Fruit fly (Drosophila melanogaster) whole organism, embryonic: ENCODE data around the gene CG4570.
A peak's percentile ranks its signal among the peaks of the same experiment; 100 is the strongest.

Experiments used
- Abd-B ChIP-seq: fragments of 200-800 bp; sonication (Bioruptor generic); optimal IDR thresholded peaks from 2 replicates; lab custom pipeline; 2018; ENCODE audit warnings: missing biosample characterization, mild to moderate bottlenecking, missing genetic modification characterization, moderate library complexity
- CG10209 ChIP-seq: fragments of 200-800 bp; sonication (Bioruptor generic); optimal IDR thresholded peaks from 3 replicates; lab custom pipeline; 2017; ENCODE audit warnings: missing biosample characterization, mild to moderate bottlenecking, missing genetic modification characterization, missing genetic modification reagents
- CG10565 ChIP-seq: fragments of 200-800 bp; sonication (Bioruptor generic); optimal IDR thresholded peaks from 3 replicates; lab custom pipeline; 2016; ENCODE audit warnings: missing biosample characterization, mild to moderate bottlenecking, missing genetic modification characterization
- CG11085 ChIP-seq: fragments of 200-800 bp; sonication (Bioruptor generic); IDR thresholded peaks from 2 replicates; pipeline ENCODE4 v1.3.6; 2022; ENCODE audit warnings: missing biosample characterization, missing genetic modification characterization
- CG11398 ChIP-seq: fragments of 200-800 bp; sonication (Bioruptor generic); optimal IDR thresholded peaks from 2 replicates; lab custom pipeline; 2016; ENCODE audit warnings: missing biosample characterization, missing genetic modification characterization
- CG11456 ChIP-seq: fragments of 200-800 bp; sonication (Bioruptor generic); IDR thresholded peaks from 3 replicates; pipeline ENCODE4 v1.3.6; 2022; ENCODE audit warnings: missing biosample characterization, missing genetic modification characterization
- CG11696 ChIP-seq: fragments of 200-800 bp; sonication (Bioruptor generic); IDR thresholded peaks from 2 replicates; pipeline ENCODE4 v1.3.6; 2022; ENCODE audit warnings: missing biosample characterization, missing genetic modification characterization
- CG12236 ChIP-seq: fragments of 200-800 bp; sonication (Bioruptor generic); optimal IDR thresholded peaks from 2 replicates; lab custom pipeline; 2016; ENCODE audit warnings: missing biosample characterization, missing genetic modification characterization
- CG13123 ChIP-seq: fragments of 200-800 bp; sonication (Bioruptor generic); optimal IDR thresholded peaks from 2 replicates; lab custom pipeline; 2016; ENCODE audit warnings: missing biosample characterization, missing genetic modification characterization
- CG14050 ChIP-seq: fragments of 200-800 bp; sonication (Bioruptor generic); IDR thresholded peaks from 3 replicates; pipeline ENCODE4 v1.3.6; 2022; ENCODE audit warnings: missing biosample characterization, missing genetic modification characterization
- CG15601 ChIP-seq: fragments of 200-800 bp; sonication (Bioruptor generic); optimal IDR thresholded peaks from 3 replicates; lab custom pipeline; 2019; ENCODE audit warnings: missing biosample characterization, mild to moderate bottlenecking, missing genetic modification characterization, moderate library complexity
- CG1792 ChIP-seq: fragments of 200-800 bp; sonication (Bioruptor generic); optimal IDR thresholded peaks from 2 replicates; lab custom pipeline; 2016; ENCODE audit warnings: missing biosample characterization, missing genetic modification characterization
- CG18011 ChIP-seq: fragments of 200-800 bp; sonication (Bioruptor generic); optimal IDR thresholded peaks from 2 replicates; lab custom pipeline; 2017; ENCODE audit warnings: missing biosample characterization, missing genetic modification characterization, mild to moderate bottlenecking, moderate library complexity, missing genotype
- CG1832 ChIP-seq: fragments of 200-800 bp; sonication (Bioruptor generic); optimal IDR thresholded peaks from 2 replicates; lab custom pipeline; 2017; ENCODE audit warnings: missing biosample characterization, mild to moderate bottlenecking, missing genetic modification characterization, inconsistent platforms
- CG18764 ChIP-seq: fragments of 200-800 bp; sonication (Bioruptor generic); optimal IDR thresholded peaks from 3 replicates; lab custom pipeline; 2016; ENCODE audit warnings: missing biosample characterization, missing genetic modification characterization
- CG2712 ChIP-seq: fragments of 200-800 bp; optimal IDR thresholded peaks from 3 replicates; lab custom pipeline; 2019; ENCODE audit warnings: missing biosample characterization, mild to moderate bottlenecking, missing genetic modification characterization, moderate library complexity
- CG3281 ChIP-seq: fragments of 200-800 bp; sonication (Bioruptor generic); optimal IDR thresholded peaks from 3 replicates; lab custom pipeline; 2017; ENCODE audit warnings: missing biosample characterization, mild to moderate bottlenecking, missing genetic modification characterization
- CG34422 ChIP-seq: fragments of 200-800 bp; sonication (Bioruptor generic); IDR thresholded peaks from 3 replicates; pipeline ENCODE4 v1.3.6; 2022; ENCODE audit warnings: missing biosample characterization, missing genetic modification characterization
- CG4360 ChIP-seq: fragments of 200-800 bp; sonication (Bioruptor generic); IDR thresholded peaks from 2 replicates; pipeline ENCODE4 v1.3.6; 2022; ENCODE audit warnings: missing biosample characterization, missing genetic modification characterization
- CG4730 ChIP-seq: fragments of 200-800 bp; sonication (Bioruptor generic); IDR thresholded peaks from 2 replicates; pipeline ENCODE4 v1.3.6; 2022; ENCODE audit warnings: missing biosample characterization, missing genetic modification characterization
- CG5180 ChIP-seq: fragments of 200-800 bp; sonication (Bioruptor generic); optimal IDR thresholded peaks from 3 replicates; lab custom pipeline; 2017; ENCODE audit warnings: missing biosample characterization, missing genetic modification characterization, mild to moderate bottlenecking, moderate library complexity, missing genetic modification reagents
- CG7372 ChIP-seq: fragments of 200-800 bp; sonication (Bioruptor generic); IDR thresholded peaks from 2 replicates; pipeline ENCODE4 v1.3.6; 2022; ENCODE audit warnings: missing biosample characterization, missing genetic modification characterization
- CG8359 ChIP-seq: fragments of 200-800 bp; sonication (Bioruptor generic); optimal IDR thresholded peaks from 2 replicates; lab custom pipeline; 2017; ENCODE audit warnings: missing biosample characterization, mild to moderate bottlenecking, missing genetic modification characterization, borderline replicate concordance
- Dll ChIP-seq: fragments of 200-800 bp; sonication (Bioruptor generic); IDR thresholded peaks from 4 replicates; pipeline ENCODE4 v1.3.6; 2022; ENCODE audit warnings: missing biosample characterization, missing genetic modification characterization; ENCODE audit not compliant: partially characterized antibody
- Doc3 ChIP-seq: fragments of 200-800 bp; sonication (Bioruptor generic); IDR thresholded peaks from 3 replicates; pipeline ENCODE4 v1.3.6; 2022; ENCODE audit warnings: missing biosample characterization, missing genetic modification characterization; ENCODE audit not compliant: partially characterized antibody
- Ets97D ChIP-seq: fragments of 200-800 bp; sonication (Bioruptor generic); optimal IDR thresholded peaks from 3 replicates; lab custom pipeline; 2016; ENCODE audit warnings: missing biosample characterization, missing genetic modification characterization
- Fer2 ChIP-seq: fragments of 200-800 bp; sonication (Bioruptor generic); optimal IDR thresholded peaks from 2 replicates; lab custom pipeline; 2018; ENCODE audit warnings: missing biosample characterization, mild to moderate bottlenecking, missing genetic modification characterization, moderate library complexity
- HLH4C ChIP-seq: fragments of 200-800 bp; sonication (Bioruptor generic); IDR thresholded peaks from 3 replicates; pipeline ENCODE4 v1.3.6; 2022; ENCODE audit warnings: missing biosample characterization, missing genetic modification characterization; ENCODE audit not compliant: partially characterized antibody
- HmgD ChIP-seq: fragments of 200-800 bp; sonication (Bioruptor generic); optimal IDR thresholded peaks from 3 replicates; lab custom pipeline; 2016; ENCODE audit warnings: missing biosample characterization, missing genetic modification characterization
- Hr3 ChIP-seq: fragments of 200-800 bp; sonication (Bioruptor generic); optimal IDR thresholded peaks from 3 replicates; lab custom pipeline; 2016; ENCODE audit warnings: missing biosample characterization, missing genetic modification characterization
- MBD-R2 ChIP-seq: fragments of 200-800 bp; sonication (Bioruptor generic); IDR thresholded peaks from 2 replicates; pipeline ENCODE4 v1.3.6; 2022; ENCODE audit warnings: missing biosample characterization, missing genetic modification characterization
- NC2β ChIP-seq: fragments of 200-800 bp; sonication (Bioruptor generic); optimal IDR thresholded peaks from 2 replicates; lab custom pipeline; 2016; ENCODE audit warnings: missing biosample characterization, missing genetic modification characterization
- Side ChIP-seq: fragments of 200-800 bp; sonication (Bioruptor generic); optimal IDR thresholded peaks from 2 replicates; lab custom pipeline; 2016; ENCODE audit warnings: missing biosample characterization, missing genetic modification characterization
- amos ChIP-seq: fragments of 200-800 bp; sonication (Bioruptor generic); IDR thresholded peaks from 2 replicates; pipeline ENCODE4 v1.3.6; 2022; ENCODE audit warnings: missing biosample characterization, missing genetic modification characterization; ENCODE audit not compliant: partially characterized antibody
- bab2 ChIP-seq: fragments of 200-800 bp; sonication (Bioruptor generic); optimal IDR thresholded peaks from 2 replicates; lab custom pipeline; 2016; ENCODE audit warnings: missing biosample characterization, missing genetic modification characterization
- bbx ChIP-seq: fragments of 200-800 bp; sonication (Bioruptor generic); IDR thresholded peaks from 2 replicates; pipeline ENCODE4 v1.3.6; 2022; ENCODE audit warnings: missing biosample characterization, missing genetic modification characterization; ENCODE audit not compliant: partially characterized antibody
- caup ChIP-seq: fragments of 200-800 bp; sonication (Bioruptor generic); optimal IDR thresholded peaks from 3 replicates; lab custom pipeline; 2017; ENCODE audit warnings: missing biosample characterization, mild to moderate bottlenecking, missing genetic modification characterization, moderate library complexity; ENCODE audit not compliant: severe bottlenecking
- ci ChIP-seq: fragments of 200-800 bp; sonication (Bioruptor generic); IDR thresholded peaks from 3 replicates; pipeline ENCODE4 v1.3.6; 2022; ENCODE audit warnings: missing biosample characterization, missing genetic modification characterization
- danr ChIP-seq: fragments of 200-800 bp; sonication (Bioruptor generic); IDR thresholded peaks from 2 replicates; pipeline ENCODE4 v1.3.6; 2022; ENCODE audit warnings: missing biosample characterization, missing genetic modification characterization
- ftz-f1 ChIP-seq: fragments of 200-800 bp; sonication (Bioruptor generic); optimal IDR thresholded peaks from 2 replicates; lab custom pipeline; 2016; ENCODE audit warnings: missing biosample characterization, missing genetic modification characterization
- gro ChIP-seq: fragments of 200-800 bp; sonication (Bioruptor generic); optimal IDR thresholded peaks from 2 replicates; lab custom pipeline; 2016; ENCODE audit warnings: missing biosample characterization, missing genetic modification characterization
- gsb-n ChIP-seq: fragments of 200-800 bp; sonication (Bioruptor generic); optimal IDR thresholded peaks from 3 replicates; lab custom pipeline; 2018; ENCODE audit warnings: missing biosample characterization, mild to moderate bottlenecking, missing genetic modification characterization
- hkb ChIP-seq, 2 experiments: fragments of 200-800 bp in 1 of 2; fragments of >200 bp in 1 of 2; sonication (Bioruptor generic) in 1 of 2; IDR thresholded peaks in 1 of 2; optimal IDR thresholded peaks in 1 of 2; 2 replicates each; pipeline versions ENCODE4 v1.3.6 to Lab custom; 2017 to 2022; ENCODE audit warnings: missing biosample characterization in 1 of 2, missing genetic modification characterization in 1 of 2
- knrl ChIP-seq: fragments of 200-800 bp; sonication (Bioruptor generic); IDR thresholded peaks from 3 replicates; pipeline ENCODE4 v1.3.6; 2022; ENCODE audit warnings: missing biosample characterization, missing genetic modification characterization; ENCODE audit not compliant: partially characterized antibody
- lab ChIP-seq: fragments of 200-800 bp; sonication (Bioruptor generic); optimal IDR thresholded peaks from 3 replicates; lab custom pipeline; 2017; ENCODE audit warnings: missing biosample characterization, missing genetic modification characterization, mild to moderate bottlenecking, moderate library complexity, missing genetic modification reagents
- peb ChIP-seq: fragments of 200-800 bp; sonication (Bioruptor generic); IDR thresholded peaks from 2 replicates; pipeline ENCODE4 v1.3.6; 2022; ENCODE audit warnings: missing biosample characterization, missing genetic modification characterization
- sug ChIP-seq: fragments of 200-800 bp; optimal IDR thresholded peaks from 2 replicates; lab custom pipeline; 2019; ENCODE audit warnings: missing biosample characterization, mild to moderate bottlenecking, missing genetic modification characterization, moderate library complexity
- twi ChIP-seq: fragments of 200-800 bp; optimal IDR thresholded peaks from 2 replicates; lab custom pipeline; 2019; ENCODE audit warnings: missing biosample characterization, mild to moderate bottlenecking, missing genetic modification characterization, moderate library complexity
- usp ChIP-seq: fragments of >200 bp; optimal IDR thresholded peaks from 2 replicates; lab custom pipeline; 2017; ENCODE audit warnings: missing biosample characterization, missing genetic modification characterization
- wor ChIP-seq: fragments of 200-800 bp; sonication (Bioruptor generic); IDR thresholded peaks from 2 replicates; pipeline ENCODE4 v1.3.6; 2022; ENCODE audit warnings: missing biosample characterization, missing genetic modification characterization

The CG4570 gene

dm6 chr3R:10893327-10893726 is 36.7 kb downstream of the CG4570 start, which contains the start of gene CG6621 (continued):
- TF ChIP-seq CG2712 (peak; percentile 49), CG4360 (GFP tag; lab: Robert Waterston, UW) (no peak), CG1832 (no peak), CG14050 (GFP tag; lab: Robert Waterston, UW) (no peak), bbx (GFP tag; lab: Robert Waterston, UW) (peak; percentile 26; the same call in 1 of the 2 replicates), CG10209 (GFP tag; lab: Kevin White, UChicago) (no peak), MBD-R2 (peak; percentile 95), sug (no peak), gsb-n (tag; lab: Kevin White, UChicago) (no peak), CG10565 (no peak), HmgD (GFP tag; lab: Kevin White, UChicago) (peak; percentile 4), ftz-f1 (GFP tag; lab: Kevin White, UChicago) (no peak), CG13123 (GFP tag; lab: Kevin White, UChicago) (no peak), CG11696 (GFP tag; lab: Robert Waterston, UW) (no peak), CG18764 (GFP tag; lab: Kevin White, UChicago) (no peak), CG4730 (GFP tag; lab: Robert Waterston, UW) (no peak), usp (GFP tag; lab: Kevin White, UChicago) (no peak), bab2 (GFP tag; lab: Kevin White, UChicago) (no peak), CG11456 (0 out of 3 replicates have a peak, but pooled peaks have one; percentile 23), CG11398 (GFP tag; lab: Kevin White, UChicago) (no peak), CG8359 (no peak), Hr3 (no peak), twi (tag; lab: Kevin White, UChicago) (no peak), Fer2 (tag; lab: Kevin White, UChicago) (no peak), CG7372 (GFP tag; lab: Robert Waterston, UW) (no peak), CG18011 (GFP tag; lab: Kevin White, UChicago) (no peak), caup (GFP tag; lab: Kevin White, UChicago) (no peak), danr (GFP tag; lab: Robert Waterston, UW) (no peak), ci (GFP tag; lab: Robert Waterston, UW) (no peak), CG5180 (GFP tag; lab: Kevin White, UChicago) (no peak), HLH4C (GFP tag; lab: Robert Waterston, UW) (0 out of 3 replicates have a peak, but pooled peaks have one; percentile 36), amos (peak; percentile 73; the same call in 1 of the 2 replicates), Doc3 (no peak), CG12236 (no peak), CG1792 (no peak), gro (GFP tag; lab: Kevin White, UChicago) (peak; percentile 44), knrl (GFP tag; lab: Robert Waterston, UW) (peak; percentile 69), Abd-B (peak; percentile 38), hkb (optimal IDR thresholded peaks at IDR 0.05; lab: Kevin White, UChicago) (peak; percentile 28), hkb (GFP tag; IDR thresholded peaks at IDR 0.05; lab: Robert Waterston, UW) (no peak), lab (no peak), CG15601 (no peak), Dll (GFP tag; lab: Robert Waterston, UW) (peak; percentile 47; the same call in 1 of the 4 replicates), CG34422 (GFP tag; lab: Robert Waterston, UW) (peak; percentile 43; the same call in 2 of the 3 replicates), Side (GFP tag; lab: Kevin White, UChicago) (no peak), peb (GFP tag; lab: Robert Waterston, UW) (no peak), CG3281 (GFP tag; lab: Kevin White, UChicago) (no peak), NC2β (GFP tag; lab: Kevin White, UChicago) (no peak), CG11085 (GFP tag; lab: Robert Waterston, UW) (no peak), wor (GFP tag; lab: Robert Waterston, UW) (no peak), Ets97D (peak; percentile 90)
